Fruit fly (Drosophila melanogaster) whole organism, wandering third instar larva: ENCODE data around the gene CG33332.

Experiments used
- Abd-B ChIP-seq: fragments of >200 bp; optimal IDR thresholded peaks from 2 replicates; lab custom pipeline; 2017; ENCODE audit warnings: missing biosample characterization, missing genetic modification characterization
- CG32264 ChIP-seq: fragments of 200-800 bp; sonication (Bioruptor generic); optimal IDR thresholded peaks from 2 replicates; lab custom pipeline; 2016; ENCODE audit warnings: missing biosample characterization, missing genetic modification characterization
- CG9705 ChIP-seq: fragments of 200-800 bp; sonication (Bioruptor generic); optimal IDR thresholded peaks from 2 replicates; lab custom pipeline; 2018; ENCODE audit warnings: missing biosample characterization, mild to moderate bottlenecking, missing genetic modification characterization
- Dfd ChIP-seq: fragments of >200 bp; optimal IDR thresholded peaks from 2 replicates; lab custom pipeline; 2017; ENCODE audit warnings: missing biosample characterization, missing genetic modification characterization
- Dif ChIP-seq: fragments of 200-275, 200-300 bp; sonication (Bioruptor generic); optimal IDR thresholded peaks from 2 replicates; lab custom pipeline; 2018; ENCODE audit warnings: missing biosample characterization, missing genetic modification characterization; ENCODE audit not compliant: partially characterized antibody
- GATAd ChIP-seq: sonication (Bioruptor generic); optimal IDR thresholded peaks from 2 replicates; lab custom pipeline; 2016; ENCODE audit warnings: missing biosample characterization, missing genetic modification characterization
- HLH106 ChIP-seq: fragments of 200-800 bp; optimal IDR thresholded peaks from 3 replicates; lab custom pipeline; 2019; ENCODE audit warnings: missing biosample characterization, mild to moderate bottlenecking, missing genetic modification characterization, moderate library complexity
- Hnf4 ChIP-seq: fragments of 200-800 bp; sonication (Bioruptor generic); optimal IDR thresholded peaks from 2 replicates; lab custom pipeline; 2016; ENCODE audit warnings: missing biosample characterization, mild to moderate bottlenecking, missing genetic modification characterization
- Hr78 ChIP-seq: fragments of >200 bp; optimal IDR thresholded peaks from 2 replicates; lab custom pipeline; 2017; ENCODE audit warnings: missing biosample characterization, missing genetic modification characterization
- Hr83 ChIP-seq: fragments of 200-300 bp; sonication (Bioruptor generic); optimal IDR thresholded peaks from 2 replicates; lab custom pipeline; 2016; ENCODE audit warnings: missing biosample characterization, mild to moderate bottlenecking, missing genetic modification characterization, moderate library complexity; ENCODE audit not compliant: poor library complexity, severe bottlenecking
- Jra ChIP-seq: sonication (Bioruptor generic); optimal IDR thresholded peaks from 2 replicates; lab custom pipeline; 2016; ENCODE audit warnings: missing biosample characterization, missing genetic modification characterization
- Mio ChIP-seq: sonication (Bioruptor generic); optimal IDR thresholded peaks from 2 replicates; lab custom pipeline; 2016; ENCODE audit warnings: missing biosample characterization, missing genetic modification characterization
- Myc ChIP-seq: fragments of >200 bp; optimal IDR thresholded peaks from 2 replicates; lab custom pipeline; 2017
- N ChIP-seq: fragments of >200 bp; optimal IDR thresholded peaks from 2 replicates; lab custom pipeline; 2018; ENCODE audit warnings: missing biosample characterization, missing external identifiers, missing genetic modification characterization
- OdsH ChIP-seq: fragments of 200-800 bp; sonication (Bioruptor generic); optimal IDR thresholded peaks from 2 replicates; lab custom pipeline; 2016; ENCODE audit warnings: missing biosample characterization, mild to moderate bottlenecking, missing genetic modification characterization
- Rel ChIP-seq, 2 experiments: fragments of 200-800 bp; sonication (Bioruptor generic) in 1 of 2; optimal IDR thresholded peaks; 2 replicates in 1 of 2; 3 replicates in 1 of 2; lab custom pipeline; 2016 to 2019; ENCODE audit warnings: mild to moderate bottlenecking in 2 of 2, missing biosample characterization in 2 of 2, missing genetic modification characterization in 2 of 2, moderate library complexity in 1 of 2
- Sp1 ChIP-seq: fragments of 200-800 bp; sonication (Bioruptor generic); optimal IDR thresholded peaks from 3 replicates; lab custom pipeline; 2019; ENCODE audit warnings: missing biosample characterization, mild to moderate bottlenecking, missing genetic modification characterization, moderate library complexity
- Vsx2 ChIP-seq: fragments of 200-300, 225-300 bp; sonication (Bioruptor generic); optimal IDR thresholded peaks from 2 replicates; lab custom pipeline; 2018; ENCODE audit warnings: missing biosample characterization, missing genetic modification characterization; ENCODE audit not compliant: partially characterized antibody
- brk ChIP-seq: fragments of 200-800 bp; sonication (Bioruptor generic); optimal IDR thresholded peaks from 2 replicates; lab custom pipeline; 2016; ENCODE audit warnings: missing biosample characterization, mild to moderate bottlenecking, missing genetic modification characterization
- dmrt93B ChIP-seq: fragments of 200-800 bp; sonication (Bioruptor generic); optimal IDR thresholded peaks from 2 replicates; lab custom pipeline; 2018; ENCODE audit warnings: missing biosample characterization, mild to moderate bottlenecking, missing genetic modification characterization
- ey ChIP-seq: fragments of 200-800 bp; sonication (Bioruptor generic); optimal IDR thresholded peaks from 2 replicates; lab custom pipeline; 2016; ENCODE audit warnings: missing biosample characterization, missing genetic modification characterization
- foxo ChIP-seq, 2 experiments: fragments of 200-800 bp; sonication (Bioruptor generic); optimal IDR thresholded peaks; 2 replicates in 1 of 2; 3 replicates in 1 of 2; lab custom pipeline; 2016 to 2017; ENCODE audit warnings: missing biosample characterization in 2 of 2, missing genetic modification characterization in 2 of 2
- h ChIP-seq: fragments of 200-800 bp; sonication (Bioruptor generic); optimal IDR thresholded peaks from 3 replicates; lab custom pipeline; 2016; ENCODE audit warnings: missing biosample characterization, mild to moderate bottlenecking, missing genetic modification characterization
- jim ChIP-seq: fragments of 175-275, 200-325 bp; sonication (Bioruptor generic); optimal IDR thresholded peaks from 2 replicates; lab custom pipeline; 2016; ENCODE audit warnings: missing biosample characterization, mild to moderate bottlenecking, missing genetic modification characterization
- lola ChIP-seq: fragments of >200 bp; optimal IDR thresholded peaks from 2 replicates; lab custom pipeline; 2017; ENCODE audit warnings: missing biosample characterization, missing genetic modification characterization
- pan ChIP-seq: fragments of >200 bp; optimal IDR thresholded peaks from 2 replicates; lab custom pipeline; 2017
- psq ChIP-seq: fragments of 200-800 bp; sonication (Bioruptor generic); optimal IDR thresholded peaks from 3 replicates; lab custom pipeline; 2017; ENCODE audit warnings: missing biosample characterization, mild to moderate bottlenecking, missing genetic modification characterization, moderate library complexity
- rgr ChIP-seq: fragments of 200-800 bp; sonication (Bioruptor generic); optimal IDR thresholded peaks from 3 replicates; lab custom pipeline; 2016; ENCODE audit warnings: missing biosample characterization, mild to moderate bottlenecking, missing genetic modification characterization
- sage ChIP-seq: fragments of 200-800 bp; sonication (Bioruptor generic); optimal IDR thresholded peaks from 2 replicates; lab custom pipeline; 2016; ENCODE audit warnings: missing biosample characterization, mild to moderate bottlenecking, missing genetic modification characterization
- sv ChIP-seq: fragments of 200-800 bp; sonication (Bioruptor generic); optimal IDR thresholded peaks from 3 replicates; lab custom pipeline; 2016; ENCODE audit warnings: missing biosample characterization, missing genetic modification characterization
- tai ChIP-seq: sonication (Bioruptor generic); optimal IDR thresholded peaks from 2 replicates; lab custom pipeline; 2016; ENCODE audit warnings: missing biosample characterization, missing genetic modification characterization
- usp ChIP-seq: fragments of >200 bp; optimal IDR thresholded peaks from 2 replicates; lab custom pipeline; 2017; ENCODE audit warnings: missing biosample characterization, missing genetic modification characterization
- woc ChIP-seq: sonication (Bioruptor generic); optimal IDR thresholded peaks from 2 replicates; lab custom pipeline; 2016; ENCODE audit warnings: missing biosample characterization, mild to moderate bottlenecking, missing genetic modification characterization

Gene CG33332

DNA sequence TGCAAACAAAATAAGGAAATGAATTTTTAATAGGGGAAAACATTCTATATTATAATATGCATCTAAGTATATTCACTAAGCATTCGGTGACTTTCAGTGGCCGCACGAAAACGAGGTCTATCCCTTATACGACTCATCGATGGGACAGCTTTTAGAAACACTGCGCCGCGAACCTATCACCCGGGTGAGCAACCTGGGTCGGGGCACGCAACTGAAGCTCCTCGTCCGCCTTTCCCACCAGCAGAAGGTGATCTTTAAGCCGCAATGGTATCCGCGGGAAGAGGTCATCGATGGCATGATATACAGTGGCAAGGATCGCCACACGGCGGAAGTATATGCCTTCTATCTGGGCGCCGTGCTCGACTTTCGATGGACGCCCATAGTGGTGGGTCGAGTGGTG, 5.4 kb upstream of the CG33332 start:
- no peak for TF ChIP-seq psq (GFP tag; lab: Kevin White, UChicago)
- TF ChIP-seq h: no peak
- no peak for TF ChIP-seq Sp1 (GFP tag; lab: Kevin White, UChicago)
- TF ChIP-seq usp (GFP tag; lab: Kevin White, UChicago): no peak
- no peak for TF ChIP-seq brk
- no peak for TF ChIP-seq Jra (GFP tag; lab: Kevin White, UChicago)
- no peak for TF ChIP-seq CG32264 (GFP tag; lab: Kevin White, UChicago)
- TF ChIP-seq Abd-B (GFP tag; lab: Kevin White, UChicago): no peak
- TF ChIP-seq Hnf4: no peak
- TF ChIP-seq foxo (GFP tag; optimal IDR thresholded peaks at IDR 0.05; lab: Kevin White, UChicago): no peak
- TF ChIP-seq Hr78 (GFP tag; lab: Kevin White, UChicago): no peak
- TF ChIP-seq Hr83 (GFP tag; lab: Kevin White, UChicago): no peak
- TF ChIP-seq tai (GFP tag; lab: Kevin White, UChicago): no peak
- no peak for TF ChIP-seq sage (GFP tag; lab: Kevin White, UChicago)

DNA sequence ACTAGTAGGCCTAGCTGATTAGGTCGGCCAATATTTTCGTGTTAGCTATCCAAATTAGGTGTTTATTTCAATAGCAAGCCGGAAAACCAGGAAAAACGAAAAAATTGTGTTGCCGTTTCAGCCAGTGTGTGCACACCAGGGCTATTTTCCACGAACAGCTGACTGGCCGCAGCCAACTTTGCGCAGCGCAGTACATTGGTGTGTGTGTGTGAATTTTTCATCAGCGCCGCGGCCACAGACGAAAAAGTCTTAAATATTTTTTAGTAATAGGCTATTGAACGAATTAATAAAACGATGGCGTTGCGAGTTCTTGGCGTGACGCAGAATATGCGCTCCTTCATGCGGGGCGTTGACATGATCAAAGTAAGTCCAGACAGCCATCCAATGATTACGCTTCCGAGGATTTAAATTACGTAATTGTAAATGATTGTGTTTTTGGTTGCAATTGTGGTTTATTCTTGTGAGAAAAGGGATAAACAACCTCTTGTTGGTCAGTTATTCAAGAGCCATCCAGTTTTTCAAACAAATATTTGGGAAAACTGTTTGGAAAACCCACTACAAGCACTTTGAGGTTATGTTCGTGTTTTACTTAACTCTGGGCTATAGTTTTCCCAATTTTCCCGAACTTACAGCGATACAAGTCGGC, 3.9 kb downstream of the CG33332 start, which contains the start of the genes CycC and UQCR-C1:
CycC (minus strand) TSS at position 142 of the 646 bp plus-strand sequence.
UQCR-C1 (plus strand) TSS at position 168 of the 646 bp plus-strand sequence.
- TF ChIP-seq Vsx2 (GFP tag; lab: Kevin White, UChicago) (no peak), Rel (GFP tag; optimal IDR thresholded peaks at IDR 0.05; lab: Kevin White, UChicago) (no peak), Rel (tag; optimal IDR thresholded peaks at IDR 0.05; lab: Kevin White, UChicago) (peak; percentile 33)

DNA sequence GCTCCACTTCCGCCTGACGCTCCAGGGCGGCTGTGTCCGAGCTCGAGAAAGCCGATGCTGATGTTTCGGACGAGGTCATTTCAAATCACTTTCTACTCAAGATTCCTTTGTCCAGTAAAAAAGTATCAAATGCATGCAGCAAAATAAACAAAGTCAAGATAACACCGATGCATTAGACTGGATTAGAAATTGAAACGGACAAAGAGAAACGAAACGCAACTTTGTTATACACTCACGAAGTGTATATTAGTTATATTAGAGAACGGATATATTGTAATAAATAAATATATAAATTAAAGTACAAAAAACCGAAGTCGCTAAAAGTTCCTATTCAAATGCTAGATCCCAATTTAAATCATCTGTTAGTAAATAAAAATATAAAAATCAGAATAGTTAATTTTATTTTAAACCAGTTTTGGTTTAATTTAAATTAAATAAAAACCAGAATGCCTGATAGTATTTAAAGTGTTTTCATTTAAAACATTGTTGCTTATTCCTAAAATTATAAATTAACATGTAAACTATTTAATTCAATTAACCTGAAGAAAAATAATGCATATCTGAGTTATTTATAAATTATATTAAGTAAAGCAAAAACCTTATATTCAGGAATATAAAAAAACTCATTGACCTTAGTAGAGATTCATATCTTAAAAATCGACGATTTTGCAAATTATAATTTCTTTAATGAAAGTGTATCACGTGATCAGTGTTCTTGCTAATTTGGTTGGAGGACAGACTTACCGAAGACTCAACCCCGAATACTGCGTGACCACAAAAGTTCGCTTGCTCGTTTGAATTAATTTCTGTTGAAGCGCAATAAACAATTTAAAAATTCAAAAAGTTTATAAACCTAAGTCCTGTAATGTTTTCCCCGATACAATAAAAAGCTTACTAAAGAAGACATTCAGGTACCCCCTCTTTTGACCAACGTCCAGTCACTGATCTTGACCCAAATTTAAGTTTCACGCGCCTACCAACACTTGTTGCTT, 7.8 kb downstream of the CG33332 start, which contains the start of gene Dph2:
Dph2 (minus strand) TSS at position 164 of the 992 bp plus-strand sequence.
- TF ChIP-seq sv (GFP tag; lab: Kevin White, UChicago): peak; percentile 22
- no peak for TF ChIP-seq tai (GFP tag; lab: Kevin White, UChicago)
- TF ChIP-seq jim (GFP tag; lab: Kevin White, UChicago): no peak
- TF ChIP-seq CG9705: peak; percentile 7
- no peak for TF ChIP-seq Hr78 (GFP tag; lab: Kevin White, UChicago)
- TF ChIP-seq N (GFP tag; lab: Kevin White, UChicago): no peak
- TF ChIP-seq rgr: peak; percentile 56
- peak; percentile 72 for TF ChIP-seq Sp1 (GFP tag; lab: Kevin White, UChicago)
- TF ChIP-seq foxo (GFP tag; optimal IDR thresholded peaks at IDR 0.05; lab: Kevin White, UChicago): peak in 1 of 2 experiments; percentile 36
- no peak for TF ChIP-seq Vsx2 (GFP tag; lab: Kevin White, UChicago)
- TF ChIP-seq Mio (GFP tag; lab: Kevin White, UChicago): no peak
- TF ChIP-seq ey (GFP tag; lab: Kevin White, UChicago): peak; percentile 47
- no peak for TF ChIP-seq Abd-B (GFP tag; lab: Kevin White, UChicago)
- TF ChIP-seq psq (GFP tag; lab: Kevin White, UChicago): peak; percentile 31
- peak; percentile 26 for TF ChIP-seq OdsH (GFP tag; lab: Kevin White, UChicago)
- TF ChIP-seq HLH106 (tag; lab: Kevin White, UChicago): peak; percentile 73
- TF ChIP-seq pan (lab: Kevin White, UChicago): no peak
- TF ChIP-seq Rel (GFP tag; optimal IDR thresholded peaks at IDR 0.05; lab: Kevin White, UChicago): no peak
- TF ChIP-seq Rel (tag; optimal IDR thresholded peaks at IDR 0.05; lab: Kevin White, UChicago): peak; percentile 29
- TF ChIP-seq lola: no peak
- TF ChIP-seq h: no peak
- TF ChIP-seq Dif: no peak
- TF ChIP-seq dmrt93B: no peak
- no peak for TF ChIP-seq CG32264 (GFP tag; lab: Kevin White, UChicago)
- TF ChIP-seq Dfd (GFP tag; lab: Kevin White, UChicago): no peak
- TF ChIP-seq Hr83 (GFP tag; lab: Kevin White, UChicago): peak; percentile 14
- TF ChIP-seq woc (GFP tag; lab: Kevin White, UChicago): peak; percentile 64
- no peak for TF ChIP-seq Myc (lab: Kevin White, UChicago)
- TF ChIP-seq GATAd: no peak
